Worm (Caenorhabditis elegans): ENCODE measurements around the gene C10A4.1.

Gene C10A4.1

DNA sequence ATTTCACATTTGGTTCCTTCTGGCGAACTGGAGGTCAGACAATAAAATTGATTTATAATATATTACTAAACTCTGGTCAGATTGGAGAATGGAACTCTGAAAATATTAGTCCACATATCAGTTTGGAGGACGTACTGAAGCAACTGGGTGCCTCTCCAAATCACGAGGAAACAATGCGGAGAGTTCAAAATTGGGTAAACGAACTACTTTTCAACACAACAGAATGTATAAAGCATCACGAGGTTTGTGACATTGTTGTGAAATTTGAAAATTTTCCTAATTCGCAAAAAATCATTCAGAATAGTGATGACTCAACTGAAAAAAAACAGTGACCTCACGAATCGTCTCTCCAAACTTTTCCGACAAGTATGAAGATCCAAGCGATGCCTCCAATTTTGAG lies 23.0 kb upstream of the C10A4.1 start, which contains the start of gene gad-2:
Gene gad-2 (plus strand): TSS at position 301 of the 400 bp plus-strand sequence.
- TF ChIP-seq ceh-82 (tag; optimal IDR thresholded peaks at IDR 0.05) = no peak
- TF ChIP-seq ceh-44 (GFP tag; IDR thresholded peaks at IDR 0.05) = no peak

DNA sequence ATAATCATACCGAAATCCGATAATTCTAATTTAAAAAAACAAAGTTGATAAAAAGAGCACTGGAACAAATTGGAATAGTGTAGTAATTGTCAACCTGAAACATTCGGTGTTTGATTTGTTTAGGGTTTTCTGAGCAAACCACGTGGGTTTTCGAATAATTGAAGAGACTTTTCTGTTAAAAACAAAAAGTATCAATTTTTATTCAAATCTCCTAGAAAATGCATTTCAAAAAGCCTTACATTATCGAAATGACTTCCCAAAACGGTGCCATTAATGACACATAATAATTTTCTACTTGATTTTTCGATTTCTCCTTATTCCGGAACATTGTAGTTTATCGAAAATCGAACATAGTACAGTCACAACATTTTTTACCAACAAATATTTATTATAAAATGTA lies 18.2 kb upstream of the C10A4.1 start, which contains the start of gene C10A4.13:
Gene C10A4.13 (minus strand): TSS at position 101 of the 400 bp plus-strand sequence.
- TF ChIP-seq F37D6.2 (tag; optimal IDR thresholded peaks at IDR 0.05) (no peak), gei-8 (GFP tag; optimal IDR thresholded peaks at IDR 0.05) (no peak), vab-7 (GFP tag; IDR thresholded peaks at IDR 0.05) (no peak), zfp-3 (GFP tag; conservative IDR thresholded peaks at IDR 0.05) (no peak), duxl-1 (tag; optimal IDR thresholded peaks at IDR 0.05; ENCODE audit: poor library complexity) (no peak), nhr-41 (GFP tag; IDR thresholded peaks at IDR 0.05) (no peak), tag-97 (GFP tag; IDR thresholded peaks at IDR 0.05) (no peak), egl-43 (GFP tag; IDR thresholded peaks at IDR 0.05) (no peak), mdl-1 (tag; optimal IDR thresholded peaks at IDR 0.05) (no peak), mxl-3 (GFP tag; optimal IDR thresholded peaks at IDR 0.05) (no peak), aly-2 (tag; optimal IDR thresholded peaks at IDR 0.05) (no peak), F44E2.7 (GFP tag; IDR thresholded peaks at IDR 0.05) (no peak)

DNA sequence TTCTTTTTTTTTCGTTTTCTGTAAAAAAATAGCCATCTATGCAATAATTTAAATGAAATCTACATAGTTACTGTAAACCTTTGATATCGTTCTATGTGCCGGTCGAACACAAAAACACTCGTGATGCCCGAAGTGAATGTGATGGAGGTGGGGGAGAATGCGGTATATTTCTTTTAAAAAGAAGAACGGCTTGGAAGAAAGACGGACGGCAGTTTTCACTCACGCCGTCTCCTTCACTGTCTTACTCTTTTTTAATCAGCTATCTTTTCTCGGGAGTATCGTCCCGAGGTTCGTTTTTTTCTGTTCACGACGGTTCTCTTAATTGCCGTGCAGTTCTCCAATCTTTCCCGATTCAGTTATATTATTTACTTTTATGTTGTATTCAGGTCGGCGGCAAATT lies 17.6 kb upstream of the C10A4.1 start, which contains the start of gene C10A4.10:
Gene C10A4.10 (plus strand): TSS at position 301 of the 400 bp plus-strand sequence.
- TF ChIP-seq fos-1 (tag; optimal IDR thresholded peaks at IDR 0.05) (no peak), F10B5.3 (tag; optimal IDR thresholded peaks at IDR 0.05) (no peak), spr-1 (tag; optimal IDR thresholded peaks at IDR 0.05) (no peak), zfp-3 (GFP tag; conservative IDR thresholded peaks at IDR 0.05) (no peak), aly-2 (tag; optimal IDR thresholded peaks at IDR 0.05) (no peak), ces-1 (GFP tag; optimal IDR thresholded peaks at IDR 0.05) (no peak), dve-1 (tag; optimal IDR thresholded peaks at IDR 0.05; ENCODE audit: insufficient read depth) (no peak), ztf-11 (tag; optimal IDR thresholded peaks at IDR 0.05) (no peak), hlh-11 (tag; optimal IDR thresholded peaks at IDR 0.05) (no peak)

DNA sequence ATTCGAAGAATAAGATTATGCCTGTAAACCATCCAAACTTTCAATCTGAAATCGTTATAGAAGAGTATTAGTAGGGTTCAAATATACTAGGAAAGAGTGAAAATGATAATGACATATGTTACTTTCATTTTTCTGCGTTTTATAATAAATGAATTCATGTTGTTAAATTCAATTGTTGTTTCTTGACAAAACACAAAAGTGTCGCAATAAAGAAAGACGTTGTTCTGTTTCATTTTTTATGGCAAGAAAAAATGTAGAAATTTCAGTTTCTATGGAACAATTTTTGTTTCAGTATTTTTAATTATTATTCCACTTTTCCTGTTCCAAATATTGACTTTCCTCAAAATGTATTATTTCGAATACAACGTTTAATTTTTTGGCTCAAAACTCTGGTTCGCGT lies 15.4 kb upstream of the C10A4.1 start, which contains the start of gene C10A4.4:
Gene C10A4.4 (plus strand): TSS at position 301 of the 400 bp plus-strand sequence.
- TF ChIP-seq F44E2.7 (GFP tag; IDR thresholded peaks at IDR 0.05) (no peak), dve-1 (tag; optimal IDR thresholded peaks at IDR 0.05; ENCODE audit: insufficient read depth) (no peak), fkh-10 (GFP tag; optimal IDR thresholded peaks at IDR 0.05) (no peak), zfp-3 (GFP tag; conservative IDR thresholded peaks at IDR 0.05) (no peak), nhr-28 (tag; optimal IDR thresholded peaks at IDR 0.05) (no peak), ceh-32 (tag; optimal IDR thresholded peaks at IDR 0.05; ENCODE audit: poor library complexity) (no peak), ceh-82 (tag; optimal IDR thresholded peaks at IDR 0.05) (no peak), attf-4 (tag; optimal IDR thresholded peaks at IDR 0.05) (no peak), nhr-77 (tag; optimal IDR thresholded peaks at IDR 0.05) (no peak), saeg-2 (GFP tag; IDR thresholded peaks at IDR 0.05) (no peak), pqm-1 (tag; optimal IDR thresholded peaks at IDR 0.05) (no peak), unc-62 (GFP tag; optimal IDR thresholded peaks at IDR 0.05 in 1 of 2) (no peak), unc-62 (tag; optimal IDR thresholded peaks at IDR 0.05) (no peak), mep-1 (tag; optimal IDR thresholded peaks at IDR 0.05) (no peak), D1046.2 (GFP tag; IDR thresholded peaks at IDR 0.05) (no peak), Y48G9A.11 (GFP tag; IDR thresholded peaks at IDR 0.05) (no peak)

DNA sequence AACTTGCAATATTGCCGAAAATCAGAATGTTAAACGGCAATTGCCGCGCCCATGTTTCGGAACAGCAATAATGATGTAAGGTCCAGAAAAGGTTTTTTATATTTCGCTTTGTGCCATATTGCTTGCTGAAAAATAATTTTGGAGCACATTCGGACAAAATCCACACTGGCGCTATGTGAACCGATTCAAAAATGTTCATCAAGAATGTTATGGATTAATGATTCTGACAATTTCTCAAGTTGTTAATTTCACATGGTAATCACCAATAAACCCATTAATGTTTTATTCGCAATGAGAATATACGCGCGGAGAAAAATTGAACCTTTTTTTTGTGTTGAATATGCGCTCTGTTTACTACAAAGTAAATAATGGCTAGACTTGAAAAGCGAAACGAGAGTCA lies 11.6 kb upstream of the C10A4.1 start:
- TF ChIP-seq nhr-76 (tag; optimal IDR thresholded peaks at IDR 0.05) (no peak), daf-12 (tag; optimal IDR thresholded peaks at IDR 0.05) (no peak), ZK337.2 (GFP tag; IDR thresholded peaks at IDR 0.05) (no peak), unc-62 (GFP tag; optimal IDR thresholded peaks at IDR 0.05 in 1 of 2) (peak in 1 of 2 experiments; percentile 74), unc-62 (tag; optimal IDR thresholded peaks at IDR 0.05) (no peak), lim-7 (GFP tag; IDR thresholded peaks at IDR 0.05) (no peak), aha-1 (tag) (peak; percentile 91), D1046.2 (GFP tag; IDR thresholded peaks at IDR 0.05) (no peak), ceh-20 (GFP tag; IDR thresholded peaks at IDR 0.05) (no peak), ceh-82 (tag; optimal IDR thresholded peaks at IDR 0.05) (no peak), nhr-6 (tag; optimal IDR thresholded peaks at IDR 0.05) (no peak), ces-1 (GFP tag; optimal IDR thresholded peaks at IDR 0.05) (no peak), madf-9 (GFP tag; conservative IDR thresholded peaks at IDR 0.05) (no peak), Y105C5A.15 (GFP tag; IDR thresholded peaks at IDR 0.05) (no peak)
